Worm (Caenorhabditis elegans): ENCODE measurements around the gene T02G5.3.

T02G5.3 gene

DNA sequence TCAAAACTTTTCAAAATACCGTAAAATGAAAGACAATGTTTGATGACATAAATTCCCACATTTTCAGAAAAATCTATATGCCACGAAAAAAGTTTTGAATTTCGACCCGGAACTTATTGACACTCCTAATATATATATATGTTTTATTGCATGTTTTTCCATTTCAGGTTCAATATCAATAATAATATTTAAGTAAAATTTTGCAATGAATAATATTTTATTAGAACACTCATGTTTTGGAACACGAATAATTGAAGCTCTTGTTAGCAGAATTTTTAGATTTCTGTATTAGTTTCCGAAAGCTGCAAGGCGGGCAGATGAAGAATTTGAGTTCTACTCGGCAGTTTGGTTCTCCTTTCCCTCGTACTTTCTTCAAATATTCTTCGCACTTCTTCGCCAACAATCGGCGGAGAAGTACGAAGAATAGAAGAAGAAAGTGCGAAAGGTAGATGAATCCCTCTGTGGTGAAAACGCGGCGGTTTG is at the start of gene T02G5.3:
Gene T02G5.3, plus strand, starts transcription at position 51 of the 483 bp plus-strand sequence.
- TF ChIP-seq blmp-1 (tag; optimal IDR thresholded peaks at IDR 0.05), result no peak
- no peak for TF ChIP-seq elt-3 (tag; optimal IDR thresholded peaks at IDR 0.05)
- no peak for TF ChIP-seq drap-1 (GFP tag; optimal IDR thresholded peaks at IDR 0.05)
- no peak for TF ChIP-seq lin-32 (GFP tag; optimal IDR thresholded peaks at IDR 0.05)
- TF ChIP-seq nhr-237 (tag; optimal IDR thresholded peaks at IDR 0.05), result no peak
- no peak for TF ChIP-seq nhr-2 (tag; optimal IDR thresholded peaks at IDR 0.05)
- no peak for TF ChIP-seq zip-8 (tag; optimal IDR thresholded peaks at IDR 0.05)
- TF ChIP-seq ceh-83 (GFP tag; optimal IDR thresholded peaks at IDR 0.05), result no peak
- no peak for TF ChIP-seq sem-2 (GFP tag; optimal IDR thresholded peaks at IDR 0.05)
- no peak for TF ChIP-seq ceh-43 (GFP tag; optimal IDR thresholded peaks at IDR 0.05)
- TF ChIP-seq pha-4 (tag; optimal IDR thresholded peaks at IDR 0.05), result no peak
- TF ChIP-seq bed-3 (GFP tag; optimal IDR thresholded peaks at IDR 0.05), result no peak

DNA sequence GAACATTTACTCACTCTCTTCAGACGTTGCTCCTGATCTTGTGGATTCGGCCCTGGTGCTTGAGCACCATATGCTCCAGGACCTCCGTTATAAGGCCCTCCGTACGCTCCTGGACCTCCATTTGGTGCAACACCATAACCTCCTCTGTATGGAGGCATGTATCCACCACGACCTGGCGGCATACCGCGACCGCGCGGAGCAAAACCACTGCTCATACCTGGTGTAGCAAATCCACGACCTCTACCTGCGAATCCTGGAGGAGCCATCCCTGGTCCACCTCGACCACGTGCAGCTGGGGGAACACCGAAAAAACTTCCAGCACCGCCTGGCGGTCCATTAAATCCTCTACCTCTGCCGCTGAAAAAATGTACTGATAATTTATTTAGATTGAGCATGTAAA is 43.7 kb upstream of the T02G5.3 start:
- no peak for TF ChIP-seq cnd-1 (tag; optimal IDR thresholded peaks at IDR 0.05)
- TF ChIP-seq tbx-8 (GFP tag; optimal IDR thresholded peaks at IDR 0.05), result no peak
- no peak for TF ChIP-seq ceh-83 (GFP tag; optimal IDR thresholded peaks at IDR 0.05)
- no peak for TF ChIP-seq lin-32 (GFP tag; optimal IDR thresholded peaks at IDR 0.05)
- TF ChIP-seq sptf-1 (tag; optimal IDR thresholded peaks at IDR 0.05), result no peak
- no peak for TF ChIP-seq unc-62 (GFP tag; optimal IDR thresholded peaks at IDR 0.05)
- TF ChIP-seq ceh-43 (GFP tag; optimal IDR thresholded peaks at IDR 0.05), result no peak
- no peak for TF ChIP-seq ceh-39 (tag; optimal IDR thresholded peaks at IDR 0.05)
- TF ChIP-seq ham-2 (GFP tag; optimal IDR thresholded peaks at IDR 0.05), result no peak
- no peak for TF ChIP-seq ces-1 (GFP tag; optimal IDR thresholded peaks at IDR 0.05)
- no peak for TF ChIP-seq unc-39 (tag; optimal IDR thresholded peaks at IDR 0.05)
- no peak for TF ChIP-seq bed-3 (GFP tag; optimal IDR thresholded peaks at IDR 0.05)
- TF ChIP-seq drap-1 (GFP tag; optimal IDR thresholded peaks at IDR 0.05), result no peak
- no peak for TF ChIP-seq hlh-1 (tag; optimal IDR thresholded peaks at IDR 0.05)
- no peak for TF ChIP-seq elt-3 (tag; optimal IDR thresholded peaks at IDR 0.05)
- TF ChIP-seq nhr-28 (tag; optimal IDR thresholded peaks at IDR 0.05), result no peak

DNA sequence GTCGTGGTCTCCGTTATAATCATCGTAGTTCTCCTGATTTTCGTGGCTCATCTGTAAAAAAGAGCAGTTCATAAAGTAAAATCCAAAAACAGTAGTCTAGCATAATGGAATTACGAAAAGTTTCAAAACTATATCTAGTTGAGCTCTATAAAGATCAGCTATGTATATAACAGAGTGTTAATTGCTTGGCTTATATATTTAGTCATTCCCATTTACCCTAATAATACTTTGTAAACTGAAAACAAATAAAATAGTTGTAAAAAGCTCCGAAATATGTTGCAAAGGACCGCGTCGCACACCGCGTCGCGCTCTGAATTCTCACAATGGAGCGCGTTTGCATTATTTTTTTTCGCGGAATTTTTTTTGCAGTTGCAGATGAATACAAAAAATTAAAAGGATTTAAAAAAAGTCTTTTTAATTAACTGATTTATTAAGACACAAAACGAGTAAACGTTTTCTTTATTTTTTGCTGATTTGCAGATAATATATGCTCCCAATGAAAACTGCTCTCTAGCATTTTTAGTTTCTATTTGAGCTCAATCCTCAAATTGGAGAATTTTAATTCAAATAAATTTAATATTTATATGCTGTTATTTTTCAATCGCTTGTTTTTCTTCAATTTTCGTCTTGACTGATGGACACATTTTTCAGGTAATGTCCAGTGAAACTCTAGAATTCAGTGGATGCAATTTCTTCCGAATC is 43.0 kb upstream of the T02G5.3 start, which contains the start of the genes tcer-1 and ZK1127.5:
Gene tcer-1, minus strand, starts transcription at position 51 of the 702 bp plus-strand sequence.
Gene ZK1127.5, plus strand, starts transcription at position 652 of the 702 bp plus-strand sequence.
- TF ChIP-seq flh-1 (GFP tag; optimal IDR thresholded peaks at IDR 0.05), result no peak
- no peak for TF ChIP-seq nhr-28 (tag; optimal IDR thresholded peaks at IDR 0.05)
- TF ChIP-seq nhr-2 (tag; optimal IDR thresholded peaks at IDR 0.05), result no peak
- no peak for TF ChIP-seq zip-8 (tag; optimal IDR thresholded peaks at IDR 0.05)
- peak; percentile 29 for TF ChIP-seq lin-13 (tag; optimal IDR thresholded peaks at IDR 0.05)
- TF ChIP-seq bed-3 (GFP tag; optimal IDR thresholded peaks at IDR 0.05), result no peak
- no peak for TF ChIP-seq unc-62 (GFP tag; optimal IDR thresholded peaks at IDR 0.05)
- no peak for TF ChIP-seq blmp-1 (tag; optimal IDR thresholded peaks at IDR 0.05)
- no peak for TF ChIP-seq ceh-43 (GFP tag; optimal IDR thresholded peaks at IDR 0.05)
- no peak for TF ChIP-seq cnd-1 (tag; optimal IDR thresholded peaks at IDR 0.05)
- peak; percentile 14 for TF ChIP-seq pha-4 (tag; optimal IDR thresholded peaks at IDR 0.05)
- peak; percentile 45 for TF ChIP-seq ceh-39 (tag; optimal IDR thresholded peaks at IDR 0.05)
- no peak for TF ChIP-seq ceh-83 (GFP tag; optimal IDR thresholded peaks at IDR 0.05)
- no peak for TF ChIP-seq M03D4.4 (tag; optimal IDR thresholded peaks at IDR 0.05)
- TF ChIP-seq elt-1 (tag; optimal IDR thresholded peaks at IDR 0.05; ENCODE audit: borderline replicate concordance, insufficient read depth), result no peak
- TF ChIP-seq lsy-2 (tag; optimal IDR thresholded peaks at IDR 0.05), result peak; percentile 68
- TF ChIP-seq ztf-11 (tag; optimal IDR thresholded peaks at IDR 0.05), result no peak
- no peak for TF ChIP-seq hlh-1 (tag; optimal IDR thresholded peaks at IDR 0.05)
- no peak for TF ChIP-seq ces-1 (GFP tag; optimal IDR thresholded peaks at IDR 0.05)
- no peak for TF ChIP-seq ham-2 (GFP tag; optimal IDR thresholded peaks at IDR 0.05)
- TF ChIP-seq elt-3 (tag; optimal IDR thresholded peaks at IDR 0.05), result no peak
- no peak for TF ChIP-seq snpc-4 (tag; optimal IDR thresholded peaks at IDR 0.05)
- no peak for TF ChIP-seq sptf-1 (tag; optimal IDR thresholded peaks at IDR 0.05)
- TF ChIP-seq nhr-76 (tag; optimal IDR thresholded peaks at IDR 0.05), result no peak
- TF ChIP-seq mab-5 (tag; optimal IDR thresholded peaks at IDR 0.05), result no peak
- peak; percentile 54 for TF ChIP-seq nhr-237 (tag; optimal IDR thresholded peaks at IDR 0.05)
- TF ChIP-seq unc-120 (tag; optimal IDR thresholded peaks at IDR 0.05; ENCODE audit: poor library complexity, severe bottlenecking), result no peak
- TF ChIP-seq sem-2 (GFP tag; optimal IDR thresholded peaks at IDR 0.05), result no peak
- no peak for TF ChIP-seq nhr-12 (tag; optimal IDR thresholded peaks at IDR 0.05)
- TF ChIP-seq drap-1 (GFP tag; optimal IDR thresholded peaks at IDR 0.05), result no peak
- peak; percentile 75 for TF ChIP-seq mep-1 (tag; optimal IDR thresholded peaks at IDR 0.05)
- TF ChIP-seq tbx-8 (GFP tag; optimal IDR thresholded peaks at IDR 0.05), result no peak
- no peak for TF ChIP-seq lin-32 (GFP tag; optimal IDR thresholded peaks at IDR 0.05)
- TF ChIP-seq unc-39 (tag; optimal IDR thresholded peaks at IDR 0.05), result no peak
- TF ChIP-seq mls-2 (tag; optimal IDR thresholded peaks at IDR 0.05), result no peak

Measured in whole organism, mixed stage, embryonic.